Fruit fly (Drosophila melanogaster): Measurements from ENCODE around the gene Pc.

DNA sequence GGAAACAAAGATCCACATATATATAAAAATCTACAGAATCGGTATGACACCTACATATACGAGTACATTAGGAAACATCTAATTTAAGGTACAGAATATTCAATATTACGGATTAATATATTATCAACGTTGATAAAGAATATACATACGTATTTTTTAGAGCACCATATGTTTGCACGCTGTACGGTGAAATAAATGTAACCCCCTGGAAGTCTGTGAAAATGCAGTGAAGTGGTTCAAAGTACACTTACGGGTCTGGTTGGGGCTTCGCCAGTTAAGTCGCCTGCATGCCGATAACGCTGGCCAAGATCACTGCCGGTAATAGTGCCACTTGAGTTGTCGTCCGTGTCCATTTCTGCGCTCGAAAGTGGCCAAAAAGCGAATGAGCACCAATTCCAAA lies 14.2 kb downstream of the Pc start:
- TF ChIP-seq usp (GFP tag; optimal IDR thresholded peaks at IDR 0.05) (no peak), pan (optimal IDR thresholded peaks at IDR 0.05) (no peak), EcR (GFP tag; optimal IDR thresholded peaks at IDR 0.05) (no peak)

All from whole organism.